Fruit fly (Drosophila melanogaster) Kc167 (cell line): Measurements from ENCODE around the gene Dhc36C.

Experiments used
- Myc ChIP-seq: fragments of >200 bp; optimal IDR thresholded peaks from 2 replicates; lab custom pipeline; 2017; ENCODE audit warnings: missing external identifiers
- Sin3A ChIP-seq: fragments of >200 bp; optimal IDR thresholded peaks from 2 replicates; lab custom pipeline; 2018; ENCODE audit warnings: missing external identifiers
- h ChIP-seq: fragments of >200 bp; optimal IDR thresholded peaks from 3 replicates; lab custom pipeline; 2018; ENCODE audit warnings: missing external identifiers
- insv ChIP-seq: fragments of >200 bp; optimal IDR thresholded peaks from 3 replicates; lab custom pipeline; 2018; ENCODE audit warnings: missing external identifiers
- psq ChIP-seq: fragments of >200 bp; optimal IDR thresholded peaks from 2 replicates; lab custom pipeline; 2017; ENCODE audit warnings: missing external identifiers
- ttk ChIP-seq: sonication (Bioruptor generic); optimal IDR thresholded peaks from 2 replicates; lab custom pipeline; 2017; ENCODE audit warnings: missing external identifiers

- no peak for TF ChIP-seq ttk (lab: Kevin White, UChicago)
- TF ChIP-seq insv: no peak
- TF ChIP-seq psq (lab: Kevin White, UChicago): no peak
- no peak for TF ChIP-seq Myc
- TF ChIP-seq h (lab: Kevin White, UChicago): no peak
- no peak for TF ChIP-seq Sin3A (lab: Kevin White, UChicago)
Observed at dm6 chr2L:17452624-17453023, 48.6 kb upstream of the Dhc36C start, which contains the start of gene CG5050.
